ENCODE assay signal across 2 worm cellular contexts in the genomic region with DNA sequence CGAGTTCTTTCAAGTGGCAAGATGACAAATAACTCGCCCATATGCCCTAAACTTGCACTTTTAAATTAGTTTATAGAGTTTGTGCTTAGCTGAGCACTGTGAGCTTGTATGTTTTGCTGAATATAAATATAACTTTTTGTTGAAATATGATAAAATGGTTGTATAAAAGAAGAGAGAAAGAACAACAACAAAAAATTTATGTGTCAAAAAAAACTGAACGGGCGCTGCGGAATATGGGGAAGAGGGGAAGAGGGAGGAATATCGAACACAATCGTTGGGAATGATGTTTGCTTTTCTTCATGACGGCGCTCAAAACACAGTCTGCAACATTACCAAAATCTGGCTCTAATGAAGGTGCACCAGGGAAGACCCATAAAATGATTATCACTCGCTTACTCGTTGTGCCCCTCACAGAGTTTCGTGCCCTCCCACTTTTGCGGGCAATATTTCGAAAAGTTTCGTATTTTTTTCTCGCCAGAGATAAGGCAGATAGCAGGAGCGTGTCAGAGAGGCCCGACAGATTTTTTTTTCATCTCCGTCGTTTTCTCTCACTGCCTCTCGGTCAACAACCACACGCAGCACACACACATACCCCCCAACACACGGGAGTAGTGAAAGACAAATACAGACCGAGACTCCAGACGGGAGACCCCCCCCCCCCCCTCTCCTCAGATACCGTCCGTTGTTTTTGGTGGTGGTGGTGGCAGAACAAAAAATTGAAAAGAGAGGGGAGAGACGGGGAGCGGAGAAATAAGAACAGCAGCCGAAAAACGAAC.
TF ChIP-seq lines count a peak whose summit lies in the region.

No protein-coding gene starts in this region.

TF ChIP-seq in whole organism, L2 larva, 48 proteins besides CTCF, POLR2A, EP300 and RAD21 (continued from another document):
- TF ChIP-seq unc-55 (GFP tag; optimal IDR thresholded peaks at IDR 0.05; lab: Kevin White, UChicago), result no peak
- TF ChIP-seq skn-1 (tag; optimal IDR thresholded peaks at IDR 0.05; lab: Kevin White, UChicago), result no peak
- TF ChIP-seq nhr-129 (tag; optimal IDR thresholded peaks at IDR 0.05; lab: Kevin White, UChicago), result peak; percentile 66
- peak; percentile 44 for TF ChIP-seq blmp-1 (tag; optimal IDR thresholded peaks at IDR 0.05; lab: Kevin White, UChicago; ENCODE audit: insufficient read depth)
- no peak for TF ChIP-seq ZK546.5 (tag; optimal IDR thresholded peaks at IDR 0.05; lab: Kevin White, UChicago)
- peak; percentile 83 for TF ChIP-seq sma-9 (GFP tag; optimal IDR thresholded peaks at IDR 0.05; lab: Kevin White, UChicago)
- peak; percentile 5 for TF ChIP-seq sma-9 (tag; optimal IDR thresholded peaks at IDR 0.05; lab: Kevin White, UChicago)
- TF ChIP-seq nhr-10 (tag; optimal IDR thresholded peaks at IDR 0.05; lab: Kevin White, UChicago), result no peak
- peak; percentile 92 for TF ChIP-seq fos-1 (tag; optimal IDR thresholded peaks at IDR 0.05; lab: Kevin White, UChicago)
- TF ChIP-seq egl-27 (tag; optimal IDR thresholded peaks at IDR 0.05; lab: Kevin White, UChicago), result peak; percentile 43
- TF ChIP-seq unc-39 (tag; optimal IDR thresholded peaks at IDR 0.05; lab: Kevin White, UChicago), result no peak

TF ChIP-seq in whole organism, L4 larva, 104 proteins besides CTCF, POLR2A, EP300 and RAD21 (continued from another document):
- TF ChIP-seq Y75B8A.6 (GFP tag; IDR thresholded peaks at IDR 0.05; lab: Robert Waterston, UW), result no peak
- TF ChIP-seq nhr-25 (tag; optimal IDR thresholded peaks at IDR 0.05; lab: Kevin White, UChicago; ENCODE audit: borderline replicate concordance, insufficient read depth), result no peak
- peak; percentile 63; the same call in 1 of the 2 replicates for TF ChIP-seq nhr-41 (GFP tag; IDR thresholded peaks at IDR 0.05; lab: Robert Waterston, UW)
- TF ChIP-seq nhr-28 (tag; optimal IDR thresholded peaks at IDR 0.05; lab: Kevin White, UChicago), result peak; percentile 92
- TF ChIP-seq mes-2 (tag; optimal IDR thresholded peaks at IDR 0.05; lab: Kevin White, UChicago; ENCODE audit: poor library complexity, severe bottlenecking), result peak; percentile 56
- TF ChIP-seq lir-3 (tag; optimal IDR thresholded peaks at IDR 0.05; lab: Kevin White, UChicago), result no peak
- TF ChIP-seq vab-7 (GFP tag; IDR thresholded peaks at IDR 0.05; lab: Robert Waterston, UW), result no peak
- TF ChIP-seq tra-1 (GFP tag; IDR thresholded peaks at IDR 0.05; lab: Robert Waterston, UW), result peak; percentile 83
- no peak for TF ChIP-seq Y48G9A.11 (GFP tag; IDR thresholded peaks at IDR 0.05; lab: Robert Waterston, UW)
- TF ChIP-seq set-16 (GFP tag; IDR thresholded peaks at IDR 0.05; lab: Robert Waterston, UW), result peak; percentile 68
- TF ChIP-seq nhr-11 (tag; optimal IDR thresholded peaks at IDR 0.05; lab: Kevin White, UChicago), result no peak
- no peak for TF ChIP-seq F26F4.8 (GFP tag; conservative IDR thresholded peaks at IDR 0.05; lab: Robert Waterston, UW)
- TF ChIP-seq saeg-2 (GFP tag; IDR thresholded peaks at IDR 0.05; lab: Robert Waterston, UW), result no peak
- TF ChIP-seq D1046.2 (GFP tag; IDR thresholded peaks at IDR 0.05; lab: Robert Waterston, UW), result no peak
- TF ChIP-seq nhr-48 (tag; optimal IDR thresholded peaks at IDR 0.05; lab: Kevin White, UChicago), result peak; percentile 60
- no peak for TF ChIP-seq lin-29 (GFP tag; IDR thresholded peaks at IDR 0.05; lab: Robert Waterston, UW)
- TF ChIP-seq ces-1 (GFP tag; optimal IDR thresholded peaks at IDR 0.05; lab: Kevin White, UChicago), result no peak
- TF ChIP-seq pha-4 (GFP tag; IDR thresholded peaks at IDR 0.05; lab: Robert Waterston, UW), result no peak; the same call in 1 of the 2 replicates
- TF ChIP-seq pha-4 (tag; optimal IDR thresholded peaks at IDR 0.05; lab: Kevin White, UChicago), result peak; percentile 11
- TF ChIP-seq ceh-44 (GFP tag; IDR thresholded peaks at IDR 0.05; lab: Robert Waterston, UW), result no peak
- no peak for TF ChIP-seq F37D6.2 (tag; optimal IDR thresholded peaks at IDR 0.05; lab: Kevin White, UChicago)
- 0 out of 2 replicates have a peak, but pooled peaks have one; percentile 32 for TF ChIP-seq ctbp-1 (GFP tag; IDR thresholded peaks at IDR 0.05; lab: Robert Waterston, UW)
- TF ChIP-seq cey-2 (tag; optimal IDR thresholded peaks at IDR 0.05; lab: Kevin White, UChicago; ENCODE audit: borderline replicate concordance, insufficient read depth), result peak; percentile 31
- peak; percentile 68 for TF ChIP-seq gei-8 (GFP tag; optimal IDR thresholded peaks at IDR 0.05; lab: Kevin White, UChicago)
- no peak for TF ChIP-seq F49E8.2 (tag; optimal IDR thresholded peaks at IDR 0.05; lab: Kevin White, UChicago; ENCODE audit: borderline replicate concordance)
- TF ChIP-seq daf-19 (GFP tag; conservative IDR thresholded peaks at IDR 0.05; lab: Robert Waterston, UW), result no peak
- no peak for TF ChIP-seq spr-1 (tag; optimal IDR thresholded peaks at IDR 0.05; lab: Kevin White, UChicago)
- TF ChIP-seq nhr-10 (tag; optimal IDR thresholded peaks at IDR 0.05; lab: Kevin White, UChicago), result no peak
- no peak for TF ChIP-seq lin-39 (tag; optimal IDR thresholded peaks at IDR 0.05; lab: Kevin White, UChicago)
- TF ChIP-seq mxl-2 (GFP tag; conservative IDR thresholded peaks at IDR 0.05; lab: Robert Waterston, UW), result 0 out of 2 replicates have a peak, but pooled peaks have one; percentile 23
- TF ChIP-seq dmd-8 (GFP tag; IDR thresholded peaks at IDR 0.05; lab: Robert Waterston, UW), result no peak
- no peak for TF ChIP-seq fos-1 (tag; optimal IDR thresholded peaks at IDR 0.05; lab: Kevin White, UChicago)
- no peak for TF ChIP-seq ceh-82 (tag; optimal IDR thresholded peaks at IDR 0.05; lab: Kevin White, UChicago)
- TF ChIP-seq daf-12 (tag; optimal IDR thresholded peaks at IDR 0.05; lab: Kevin White, UChicago), result no peak
- TF ChIP-seq lim-7 (GFP tag; IDR thresholded peaks at IDR 0.05; lab: Robert Waterston, UW), result 0 out of 2 replicates have a peak, but pooled peaks have one; percentile 45
- peak in 1 of 2 experiments; percentile 72 for TF ChIP-seq hif-1 (tag; optimal IDR thresholded peaks at IDR 0.05; lab: Kevin White, UChicago)
- TF ChIP-seq T20F7.1 (GFP tag; optimal IDR thresholded peaks at IDR 0.05; lab: Kevin White, UChicago), result no peak
- no peak for TF ChIP-seq snpc-1.2 (GFP tag; IDR thresholded peaks at IDR 0.05; lab: Robert Waterston, UW)
- no peak for TF ChIP-seq zag-1 (tag; optimal IDR thresholded peaks at IDR 0.05; lab: Kevin White, UChicago)
- TF ChIP-seq ZK546.5 (tag; optimal IDR thresholded peaks at IDR 0.05; lab: Kevin White, UChicago), result no peak
- no peak for TF ChIP-seq arid-1 (GFP tag; conservative IDR thresholded peaks at IDR 0.05; lab: Robert Waterston, UW)
- TF ChIP-seq nhr-237 (tag; optimal IDR thresholded peaks at IDR 0.05; lab: Kevin White, UChicago), result no peak
- TF ChIP-seq nhr-111 (GFP tag; optimal IDR thresholded peaks at IDR 0.05; lab: Kevin White, UChicago), result no peak
- no peak for TF ChIP-seq mdt-29 (GFP tag; IDR thresholded peaks at IDR 0.05; lab: Robert Waterston, UW)
- TF ChIP-seq madf-9 (GFP tag; conservative IDR thresholded peaks at IDR 0.05; lab: Robert Waterston, UW), result no peak
- peak; percentile 65 for TF ChIP-seq lin-1 (GFP tag; IDR thresholded peaks at IDR 0.05; lab: Robert Waterston, UW)
- no peak for TF ChIP-seq attf-4 (tag; optimal IDR thresholded peaks at IDR 0.05; lab: Kevin White, UChicago)
- no peak for TF ChIP-seq T26A8.4 (GFP tag; IDR thresholded peaks at IDR 0.05; lab: Robert Waterston, UW)
- peak; percentile 90 for TF ChIP-seq mxl-3 (GFP tag; optimal IDR thresholded peaks at IDR 0.05; lab: Kevin White, UChicago)
- no peak for TF ChIP-seq ztf-7 (tag; optimal IDR thresholded peaks at IDR 0.05; lab: Kevin White, UChicago)
- TF ChIP-seq tag-97 (GFP tag; IDR thresholded peaks at IDR 0.05; lab: Robert Waterston, UW), result no peak
- TF ChIP-seq daf-16 (GFP tag; optimal IDR thresholded peaks at IDR 0.05; lab: Kevin White, UChicago), result no peak
- peak; percentile 82 for TF ChIP-seq daf-16 (tag; optimal IDR thresholded peaks at IDR 0.05; lab: Kevin White, UChicago)
- no peak for TF ChIP-seq daf-8 (GFP tag; IDR thresholded peaks at IDR 0.05; lab: Robert Waterston, UW)
- peak; percentile 41; the same call in 1 of the 2 replicates for TF ChIP-seq php-3 (GFP tag; IDR thresholded peaks at IDR 0.05; lab: Robert Waterston, UW)
- TF ChIP-seq pqm-1 (tag; optimal IDR thresholded peaks at IDR 0.05; lab: Kevin White, UChicago), result peak; percentile 41
- TF ChIP-seq ZK337.2 (GFP tag; IDR thresholded peaks at IDR 0.05; lab: Robert Waterston, UW), result 0 out of 2 replicates have a peak, but pooled peaks have one; percentile 28
- no peak for TF ChIP-seq Y5F2A.4 (GFP tag; optimal IDR thresholded peaks at IDR 0.05; lab: Kevin White, UChicago)
- TF ChIP-seq ceh-62 (tag; optimal IDR thresholded peaks at IDR 0.05; lab: Kevin White, UChicago), result no peak
- no peak for TF ChIP-seq dpl-1 (GFP tag; optimal IDR thresholded peaks at IDR 0.05; lab: Kevin White, UChicago)
- TF ChIP-seq unc-130 (GFP tag; optimal IDR thresholded peaks at IDR 0.05; lab: Kevin White, UChicago), result no peak
- no peak for TF ChIP-seq madf-5 (GFP tag; IDR thresholded peaks at IDR 0.05; lab: Robert Waterston, UW)
- TF ChIP-seq spr-3 (GFP tag; optimal IDR thresholded peaks at IDR 0.05; lab: Kevin White, UChicago), result no peak
- 0 out of 2 replicates have a peak, but pooled peaks have one; percentile 42 for TF ChIP-seq nhr-42 (GFP tag; IDR thresholded peaks at IDR 0.05; lab: Robert Waterston, UW)
- TF ChIP-seq duxl-1 (tag; optimal IDR thresholded peaks at IDR 0.05; lab: Kevin White, UChicago; ENCODE audit: poor library complexity), result no peak
- TF ChIP-seq dve-1 (tag; optimal IDR thresholded peaks at IDR 0.05; lab: Kevin White, UChicago; ENCODE audit: insufficient read depth), result peak; percentile 82
- no peak for TF ChIP-seq egl-27 (tag; optimal IDR thresholded peaks at IDR 0.05; lab: Kevin White, UChicago)
- TF ChIP-seq ceh-32 (tag; optimal IDR thresholded peaks at IDR 0.05; lab: Kevin White, UChicago; ENCODE audit: poor library complexity), result no peak
- TF ChIP-seq unc-39 (tag; optimal IDR thresholded peaks at IDR 0.05; lab: Kevin White, UChicago), result no peak
- no peak for TF ChIP-seq lin-15B (tag; optimal IDR thresholded peaks at IDR 0.05; lab: Kevin White, UChicago)
- TF ChIP-seq snpc-4 (tag; optimal IDR thresholded peaks at IDR 0.05; lab: Kevin White, UChicago), result peak; percentile 4
- TF ChIP-seq aha-1 (tag; lab: Kevin White, UChicago), result peak; percentile 92
- TF ChIP-seq fkh-10 (GFP tag; optimal IDR thresholded peaks at IDR 0.05; lab: Kevin White, UChicago), result no peak
- TF ChIP-seq F44E2.7 (GFP tag; IDR thresholded peaks at IDR 0.05; lab: Robert Waterston, UW), result no peak
- TF ChIP-seq zfp-2 (tag; optimal IDR thresholded peaks at IDR 0.05; lab: Kevin White, UChicago), result no peak
- TF ChIP-seq egl-43 (GFP tag; IDR thresholded peaks at IDR 0.05; lab: Robert Waterston, UW), result peak; percentile 51; the same call in 1 of the 2 replicates
- TF ChIP-seq jun-1 (tag; optimal IDR thresholded peaks at IDR 0.05; lab: Kevin White, UChicago), result no peak
- TF ChIP-seq ama-1 (optimal IDR thresholded peaks at IDR 0.05; lab: Kevin White, UChicago), result no peak
- TF ChIP-seq zip-11 (GFP tag; IDR thresholded peaks at IDR 0.05; lab: Robert Waterston, UW), result no peak
- TF ChIP-seq Y105C5A.15 (GFP tag; IDR thresholded peaks at IDR 0.05; lab: Robert Waterston, UW), result no peak
- peak; percentile 13 for TF ChIP-seq rbr-2 (tag; optimal IDR thresholded peaks at IDR 0.05; lab: Kevin White, UChicago)
- peak; percentile 78 for TF ChIP-seq hlh-30 (tag; optimal IDR thresholded peaks at IDR 0.05; lab: Kevin White, UChicago; ENCODE audit: insufficient read depth)
- TF ChIP-seq hlh-11 (tag; optimal IDR thresholded peaks at IDR 0.05; lab: Kevin White, UChicago), result peak; percentile 94
- TF ChIP-seq ceh-28 (tag; optimal IDR thresholded peaks at IDR 0.05; lab: Kevin White, UChicago), result no peak
- TF ChIP-seq lin-38 (GFP tag; IDR thresholded peaks at IDR 0.05; lab: Robert Waterston, UW), result no peak; the same call in 1 of the 2 replicates
